Fruit fly (Drosophila melanogaster): Measurements from ENCODE around the gene futsch.
A peak's percentile ranks its signal among the peaks of the same experiment; 100 is the strongest.

dm6 chrX:1380350-1381060 is 28.4 kb upstream of the futsch start, which contains the start of the genes CG3719 and CG32813:
- TF ChIP-seq psq (optimal IDR thresholded peaks at IDR 0.05): no peak
- TF ChIP-seq EcR (GFP tag; optimal IDR thresholded peaks at IDR 0.05): no peak
- TF ChIP-seq usp (GFP tag; optimal IDR thresholded peaks at IDR 0.05): no peak
- no peak for TF ChIP-seq pan (optimal IDR thresholded peaks at IDR 0.05)
- no peak for TF ChIP-seq CG8478 (optimal IDR thresholded peaks at IDR 0.05)
- peak; percentile 4 for TF ChIP-seq Dll (optimal IDR thresholded peaks at IDR 0.05)
